Worm (Caenorhabditis elegans) whole organism, late embryonic: ENCODE data around the gene srbc-39.

Source experiments
- C08G9.2 ChIP-seq: sonication (generic microtip); optimal IDR thresholded peaks from 2 replicates; lab custom pipeline; 2016; ENCODE audit warnings: mild to moderate bottlenecking, missing genetic modification characterization, moderate library complexity, missing compliant biosample characterization
- F13H6.1 ChIP-seq: sonication (generic microtip); optimal IDR thresholded peaks from 2 replicates; lab custom pipeline; 2016; ENCODE audit warnings: missing genetic modification characterization, missing compliant biosample characterization
- K09A11.1 ChIP-seq: sonication (generic microtip); optimal IDR thresholded peaks from 2 replicates; lab custom pipeline; 2017; ENCODE audit warnings: antibody characterized with exemption, mild to moderate bottlenecking, missing genetic modification characterization, missing compliant biosample characterization; ENCODE audit not compliant: insufficient read depth
- T23F11.4 ChIP-seq: fragments of 200-800 bp; sonication (Bioruptor generic); optimal IDR thresholded peaks from 2 replicates; lab custom pipeline; 2018; ENCODE audit warnings: mild to moderate bottlenecking, missing genetic modification characterization, missing compliant biosample characterization
- ahr-1 ChIP-seq: sonication (generic microtip); optimal IDR thresholded peaks from 2 replicates; lab custom pipeline; 2016; ENCODE audit warnings: missing genetic modification characterization, missing compliant biosample characterization
- ama-1 ChIP-seq: fragments of 150-350 bp; optimal IDR thresholded peaks from 2 replicates; lab custom pipeline; 2014
- ceh-22 ChIP-seq: sonication (generic microtip); optimal IDR thresholded peaks from 2 replicates; lab custom pipeline; 2017; ENCODE audit warnings: missing biosample characterization, missing genetic modification characterization
- ceh-30 ChIP-seq: fragments of 150-350 bp; optimal IDR thresholded peaks from 2 replicates; lab custom pipeline; 2014; ENCODE audit warnings: missing biosample characterization, missing genetic modification characterization
- ceh-34 ChIP-seq: sonication (generic microtip); optimal IDR thresholded peaks from 2 replicates; lab custom pipeline; 2016; ENCODE audit warnings: mild to moderate bottlenecking, missing genetic modification characterization, missing compliant biosample characterization
- ceh-45 ChIP-seq: fragments of 200-800 bp; sonication (Bioruptor generic); IDR thresholded peaks from 2 replicates; pipeline ENCODE4 v1.3.6; 2022; ENCODE audit warnings: missing genetic modification reagents, missing genetic modification characterization, missing compliant biosample characterization
- ceh-6 ChIP-seq: fragments of 200-800 bp; sonication (Bioruptor generic); optimal IDR thresholded peaks from 2 replicates; lab custom pipeline; 2018; ENCODE audit warnings: mild to moderate bottlenecking, missing genetic modification characterization, missing compliant biosample characterization
- ceh-9 ChIP-seq: sonication (generic microtip); optimal IDR thresholded peaks from 2 replicates; lab custom pipeline; 2016; ENCODE audit warnings: mild to moderate bottlenecking, missing genetic modification characterization, inconsistent platforms, missing compliant biosample characterization
- dve-1 ChIP-seq: sonication (generic microtip); optimal IDR thresholded peaks from 2 replicates; lab custom pipeline; 2017; ENCODE audit warnings: antibody characterized with exemption, mild to moderate bottlenecking, missing genetic modification characterization, missing compliant biosample characterization
- elt-2 ChIP-seq: sonication (generic microtip); optimal IDR thresholded peaks from 2 replicates; lab custom pipeline; 2016; ENCODE audit warnings: missing genetic modification reagents, missing genetic modification characterization, missing compliant biosample characterization
- eyg-1 ChIP-seq: sonication (generic microtip); optimal IDR thresholded peaks from 2 replicates; lab custom pipeline; 2016; ENCODE audit warnings: missing genotype, missing genetic modification characterization, missing compliant biosample characterization
- fax-1 ChIP-seq: sonication (generic microtip); optimal IDR thresholded peaks from 2 replicates; lab custom pipeline; 2016; ENCODE audit warnings: missing genotype, missing genetic modification characterization, missing compliant biosample characterization
- fkh-10 ChIP-seq: fragments of 150-350 bp; optimal IDR thresholded peaks from 2 replicates; lab custom pipeline; 2014; ENCODE audit warnings: missing biosample characterization, missing genetic modification reagents, missing genetic modification characterization
- fkh-6 ChIP-seq: sonication (generic microtip); optimal IDR thresholded peaks from 2 replicates; lab custom pipeline; 2016; ENCODE audit warnings: missing genetic modification characterization, missing compliant biosample characterization
- hlh-13 ChIP-seq: fragments of 200-800 bp; sonication (Bioruptor generic); optimal IDR thresholded peaks from 2 replicates; lab custom pipeline; 2018; ENCODE audit warnings: mild to moderate bottlenecking, missing genetic modification characterization, missing compliant biosample characterization
- hlh-6 ChIP-seq: sonication (generic microtip); optimal IDR thresholded peaks from 2 replicates; lab custom pipeline; 2016; ENCODE audit warnings: missing genotype, missing genetic modification characterization, missing compliant biosample characterization
- hlh-8 ChIP-seq: sonication (generic microtip); optimal IDR thresholded peaks from 2 replicates; lab custom pipeline; 2016; ENCODE audit warnings: missing genotype, missing genetic modification characterization, missing compliant biosample characterization
- nfya-1 ChIP-seq: sonication (generic microtip); optimal IDR thresholded peaks from 2 replicates; lab custom pipeline; 2017; ENCODE audit warnings: missing genetic modification characterization, mild to moderate bottlenecking, missing compliant biosample characterization, antibody characterized with exemption, moderate library complexity
- nhr-11 ChIP-seq: fragments of 150-350 bp; optimal IDR thresholded peaks from 2 replicates; lab custom pipeline; 2014; ENCODE audit warnings: missing biosample characterization, missing genetic modification characterization
- nhr-232 ChIP-seq: sonication (generic microtip); optimal IDR thresholded peaks from 2 replicates; lab custom pipeline; 2016; ENCODE audit warnings: missing genetic modification characterization, missing compliant biosample characterization
- npax-4 ChIP-seq: sonication (generic microtip); optimal IDR thresholded peaks from 2 replicates; lab custom pipeline; 2016; ENCODE audit warnings: missing genetic modification characterization, missing compliant biosample characterization
- odd-2 ChIP-seq: sonication (generic microtip); optimal IDR thresholded peaks from 2 replicates; lab custom pipeline; 2017; ENCODE audit warnings: antibody characterized with exemption, mild to moderate bottlenecking, missing genetic modification characterization, missing compliant biosample characterization
- pag-3 ChIP-seq: sonication (generic microtip); optimal IDR thresholded peaks from 2 replicates; lab custom pipeline; 2016; ENCODE audit warnings: missing compliant biosample characterization, missing genetic modification characterization, borderline replicate concordance
- pat-9 ChIP-seq: fragments of 200-800 bp; sonication (Bioruptor generic); optimal IDR thresholded peaks from 2 replicates; lab custom pipeline; 2018; ENCODE audit warnings: mild to moderate bottlenecking, missing genetic modification characterization, moderate library complexity, missing compliant biosample characterization
- pha-2 ChIP-seq: sonication (generic microtip); optimal IDR thresholded peaks from 2 replicates; lab custom pipeline; 2017; ENCODE audit warnings: mild to moderate bottlenecking, missing genetic modification characterization, missing compliant biosample characterization
- pha-4 ChIP-seq: fragments of 150-350 bp; optimal IDR thresholded peaks from 2 replicates; lab custom pipeline; 2018; ENCODE audit warnings: missing biosample characterization, missing genetic modification reagents, missing genetic modification characterization
- pqm-1 ChIP-seq: sonication (generic microtip); optimal IDR thresholded peaks from 2 replicates; lab custom pipeline; 2016; ENCODE audit warnings: missing genetic modification characterization, missing compliant biosample characterization
- ref-2 ChIP-seq: sonication (generic microtip); optimal IDR thresholded peaks from 2 replicates; lab custom pipeline; 2016; ENCODE audit warnings: missing genetic modification characterization, missing compliant biosample characterization
- sox-2 ChIP-seq: fragments of 200-800 bp; sonication (Bioruptor generic); IDR thresholded peaks from 2 replicates; pipeline ENCODE4 v1.3.6; 2022; ENCODE audit warnings: missing genetic modification reagents, missing genetic modification characterization, missing compliant biosample characterization
- sox-4 ChIP-seq: sonication (generic microtip); optimal IDR thresholded peaks from 2 replicates; lab custom pipeline; 2017; ENCODE audit warnings: mild to moderate bottlenecking, missing genetic modification characterization, inconsistent platforms, missing compliant biosample characterization
- tbx-2 ChIP-seq: sonication (generic microtip); optimal IDR thresholded peaks from 2 replicates; lab custom pipeline; 2016; ENCODE audit warnings: missing genetic modification characterization, missing compliant biosample characterization
- tbx-7 ChIP-seq: sonication (generic microtip); optimal IDR thresholded peaks from 2 replicates; lab custom pipeline; 2016; ENCODE audit warnings: missing genotype, missing genetic modification characterization, missing compliant biosample characterization
- ttx-3 ChIP-seq: sonication (generic microtip); optimal IDR thresholded peaks from 2 replicates; lab custom pipeline; 2016; ENCODE audit warnings: missing genetic modification reagents, missing genetic modification characterization, missing compliant biosample characterization
- unc-3 ChIP-seq, 2 experiments: fragments of 200-800 bp in 1 of 2; sonication (Bioruptor generic) in 1 of 2; sonication (generic microtip) in 1 of 2; conservative IDR thresholded peaks in 1 of 2; optimal IDR thresholded peaks in 1 of 2; 2 replicates each; pipeline versions ENCODE4 v1.3.6 to Lab custom; 2016 to 2022; ENCODE audit warnings: missing compliant biosample characterization in 2 of 2, missing genetic modification characterization in 2 of 2, missing genetic modification reagents in 1 of 2
- unc-55 ChIP-seq: sonication (generic microtip); optimal IDR thresholded peaks from 2 replicates; lab custom pipeline; 2017; ENCODE audit warnings: missing biosample characterization, missing genetic modification reagents, missing genetic modification characterization
- ztf-16 ChIP-seq: sonication (generic microtip); optimal IDR thresholded peaks from 2 replicates; lab custom pipeline; 2017; ENCODE audit warnings: missing genetic modification characterization, missing compliant biosample characterization

Gene srbc-39

ce11 chrV:676090-676489, 32.8 kb upstream of the srbc-39 start:
- no peak for TF ChIP-seq fax-1 (tag; lab: Kevin White, UChicago)
- no peak for TF ChIP-seq npax-4
- TF ChIP-seq tbx-2 (tag; lab: Kevin White, UChicago) = no peak
- no peak for TF ChIP-seq ahr-1 (tag; lab: Kevin White, UChicago)
- no peak for TF ChIP-seq fkh-10 (GFP tag; lab: Kevin White, UChicago)
- TF ChIP-seq hlh-6 (tag; lab: Kevin White, UChicago) = no peak
- TF ChIP-seq T23F11.4 (GFP tag; lab: Kevin White, UChicago) = no peak
- TF ChIP-seq dve-1 (tag; lab: Kevin White, UChicago) = no peak
- TF ChIP-seq tbx-7 = no peak
- no peak for TF ChIP-seq unc-55 (GFP tag; lab: Kevin White, UChicago)
- TF ChIP-seq nhr-11 = no peak

- TF ChIP-seq fkh-10 (GFP tag; lab: Kevin White, UChicago) (no peak), odd-2 (no peak), ceh-6 (GFP tag; lab: Kevin White, UChicago) (no peak), dve-1 (tag; lab: Kevin White, UChicago) (no peak), sox-2 (no peak), K09A11.1 (tag; lab: Kevin White, UChicago) (no peak), ceh-34 (tag; lab: Kevin White, UChicago) (no peak), elt-2 (tag; lab: Kevin White, UChicago) (no peak), unc-3 (GFP tag; conservative IDR thresholded peaks at IDR 0.05; lab: Robert Waterston, UW) (no peak), unc-3 (tag; optimal IDR thresholded peaks at IDR 0.05; lab: Kevin White, UChicago) (no peak), hlh-13 (no peak), tbx-2 (tag; lab: Kevin White, UChicago) (no peak), ceh-45 (GFP tag; lab: Robert Waterston, UW) (no peak), unc-55 (GFP tag; lab: Kevin White, UChicago) (no peak), fkh-6 (tag; lab: Kevin White, UChicago) (no peak), ceh-9 (no peak), C08G9.2 (tag; lab: Kevin White, UChicago) (no peak), ceh-30 (tag; lab: Kevin White, UChicago) (no peak)
Observed at ce11 chrV:676550-677084, 32.3 kb upstream of the srbc-39 start, which contains the start of the genes fbxa-72 and srx-21. Gene fbxa-72 (minus strand): TSS chrV:676753. Gene srx-21 (plus strand): TSS chrV:677034.

DNA sequence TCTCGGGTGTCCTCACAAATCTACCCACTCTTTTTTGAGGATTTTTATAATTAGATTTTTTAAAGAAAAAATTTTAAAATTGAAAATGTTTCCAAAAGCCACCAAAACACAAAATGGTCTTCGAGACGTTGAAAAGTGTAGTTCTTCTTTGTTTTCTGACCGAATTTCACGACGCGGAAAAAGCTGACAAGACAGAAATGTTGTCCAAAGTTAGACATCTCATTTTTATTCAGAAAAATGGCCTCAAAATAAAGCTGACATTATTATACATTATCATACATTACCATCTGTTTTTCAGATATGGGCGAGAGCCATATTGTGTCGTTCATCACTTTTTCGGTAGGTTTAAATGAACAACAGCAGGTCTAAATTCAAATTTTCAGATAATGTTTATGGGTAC, 29.2 kb upstream of the srbc-39 start, which contains the start of gene srx-22:
Gene srx-22, plus strand, starts transcription at position 301 of the 400 bp plus-strand sequence.
- TF ChIP-seq sox-4 (tag; lab: Kevin White, UChicago) (no peak), ceh-45 (GFP tag; lab: Robert Waterston, UW) (no peak), hlh-13 (no peak), eyg-1 (tag; lab: Kevin White, UChicago) (no peak), pag-3 (tag; lab: Kevin White, UChicago) (no peak), ceh-34 (tag; lab: Kevin White, UChicago) (no peak), ref-2 (no peak)
- TF ChIP-seq, all 69 proteins: peak for 0

DNA sequence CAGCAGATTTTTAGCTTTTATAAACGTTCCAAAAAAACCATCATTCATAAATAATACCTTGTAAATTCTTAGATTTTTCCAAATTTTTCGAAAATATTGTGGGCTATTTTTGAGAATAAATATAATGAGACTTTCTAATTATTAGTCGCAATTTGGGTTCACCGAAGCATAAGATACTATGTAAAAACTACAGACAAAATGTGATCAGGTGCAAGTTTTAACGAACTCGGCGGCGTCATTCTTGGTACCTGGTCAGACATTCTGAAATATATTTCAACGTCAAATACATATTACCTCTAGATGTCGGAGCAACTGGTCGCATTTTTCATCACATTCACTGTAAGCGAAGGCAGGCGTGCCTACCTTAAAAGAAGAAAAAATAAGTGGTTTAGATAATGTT, 26.9 kb upstream of the srbc-39 start, which contains the start of gene srx-23:
Gene srx-23, plus strand, starts transcription at position 301 of the 400 bp plus-strand sequence.
- no peak for TF ChIP-seq hlh-13
- TF ChIP-seq pat-9 (tag; lab: Kevin White, UChicago) = no peak
- no peak for TF ChIP-seq ama-1 (lab: Kevin White, UChicago)
- no peak for TF ChIP-seq K09A11.1 (tag; lab: Kevin White, UChicago)

DNA sequence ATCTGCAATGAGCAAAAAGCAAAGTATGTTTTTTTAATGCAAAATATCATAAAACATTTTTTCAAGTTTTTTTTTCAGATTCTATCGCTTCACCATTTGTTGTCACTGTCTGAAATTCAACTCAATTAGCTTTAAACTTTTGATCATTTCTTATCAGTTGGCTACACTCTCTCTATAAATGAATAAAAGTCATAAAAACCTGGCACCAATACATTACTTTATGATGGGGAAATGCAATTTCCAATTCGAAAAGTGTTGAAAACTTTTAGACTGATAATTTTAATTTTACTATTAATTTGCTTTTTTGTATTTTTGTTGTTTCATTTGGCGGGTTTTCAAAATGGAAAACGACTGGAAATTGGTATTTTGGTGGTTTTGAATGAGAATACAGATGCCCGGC, 25.1 kb upstream of the srbc-39 start, which contains the start of gene F31F4.1:
Gene F31F4.1, plus strand, starts transcription at position 203 of the 400 bp plus-strand sequence.
- TF ChIP-seq ceh-30 (tag; lab: Kevin White, UChicago) = no peak
- no peak for TF ChIP-seq ttx-3 (tag; lab: Kevin White, UChicago)
- TF ChIP-seq pha-2 (tag; lab: Kevin White, UChicago) = no peak
- TF ChIP-seq nfya-1 (tag; lab: Kevin White, UChicago) = no peak
- no peak for TF ChIP-seq C08G9.2 (tag; lab: Kevin White, UChicago)
- TF ChIP-seq ceh-34 (tag; lab: Kevin White, UChicago) = no peak
- no peak for TF ChIP-seq ztf-16 (tag; lab: Kevin White, UChicago)
- no peak for TF ChIP-seq elt-2 (tag; lab: Kevin White, UChicago)
- no peak for TF ChIP-seq pqm-1 (tag; lab: Kevin White, UChicago)
- no peak for TF ChIP-seq pha-4 (tag; lab: Kevin White, UChicago)
- no peak for TF ChIP-seq odd-2
- TF ChIP-seq ceh-22 (tag; lab: Kevin White, UChicago) = no peak
- TF ChIP-seq hlh-8 (tag; lab: Kevin White, UChicago) = no peak
- TF ChIP-seq nhr-232 = no peak
- no peak for TF ChIP-seq npax-4
- TF ChIP-seq F13H6.1 (tag; lab: Kevin White, UChicago) = no peak
- TF ChIP-seq, all 69 proteins: peak for 0
